Fruit fly (Drosophila melanogaster) whole organism, prepupa: ENCODE data around the gene Syt12.

Experiments
- Blimp-1 ChIP-seq: fragments of 200-800 bp; sonication (Bioruptor generic); optimal IDR thresholded peaks from 3 replicates; lab custom pipeline; 2017; ENCODE audit warnings: missing biosample characterization, missing genetic modification characterization, mild to moderate bottlenecking, moderate library complexity, missing genetic modification reagents
- CG10631 ChIP-seq: fragments of 200-800 bp; sonication (Bioruptor generic); optimal IDR thresholded peaks from 2 replicates; lab custom pipeline; 2016; ENCODE audit warnings: missing biosample characterization, missing genetic modification characterization
- CG10669 ChIP-seq: fragments of 200-800 bp; sonication (Bioruptor generic); optimal IDR thresholded peaks from 3 replicates; lab custom pipeline; 2018; ENCODE audit warnings: missing biosample characterization, mild to moderate bottlenecking, missing genetic modification characterization, moderate library complexity
- CG11294 ChIP-seq: fragments of 200-800 bp; sonication (Bioruptor generic); IDR thresholded peaks from 2 replicates; pipeline ENCODE4 v1.3.6; 2022; ENCODE audit warnings: missing biosample characterization, missing genetic modification characterization
- CG11762 ChIP-seq: fragments of 200-800 bp; sonication (Bioruptor generic); optimal IDR thresholded peaks from 3 replicates; lab custom pipeline; 2016; ENCODE audit warnings: missing biosample characterization, missing genetic modification characterization; ENCODE audit not compliant: insufficient read depth
- CG15336 ChIP-seq: fragments of 200-800 bp; sonication (Bioruptor generic); IDR thresholded peaks from 2 replicates; pipeline ENCODE4 v1.3.6; 2022; ENCODE audit warnings: missing biosample characterization, missing genetic modification characterization
- CG16779 ChIP-seq: fragments of 200-800 bp; sonication (Bioruptor generic); optimal IDR thresholded peaks from 3 replicates; lab custom pipeline; 2017; ENCODE audit warnings: missing biosample characterization, mild to moderate bottlenecking, missing genetic modification characterization
- CG3032 ChIP-seq: fragments of 200-800 bp; optimal IDR thresholded peaks from 2 replicates; lab custom pipeline; 2019; ENCODE audit warnings: missing biosample characterization, mild to moderate bottlenecking, missing genetic modification characterization, moderate library complexity
- CG31627 ChIP-seq: fragments of 200-800 bp; sonication (Bioruptor generic); optimal IDR thresholded peaks from 3 replicates; lab custom pipeline; 2016; ENCODE audit warnings: missing biosample characterization, missing genetic modification characterization
- CG32006 ChIP-seq: fragments of 200-800 bp; sonication (Bioruptor generic); optimal IDR thresholded peaks from 3 replicates; lab custom pipeline; 2017; ENCODE audit warnings: missing biosample characterization, mild to moderate bottlenecking, missing genetic modification characterization
- CG34406 ChIP-seq: fragments of 200-800 bp; sonication (Bioruptor generic); optimal IDR thresholded peaks from 3 replicates; lab custom pipeline; 2016; ENCODE audit warnings: missing biosample characterization, missing genetic modification characterization
- CG3919 ChIP-seq: fragments of 200-800 bp; sonication (Bioruptor generic); optimal IDR thresholded peaks from 3 replicates; lab custom pipeline; 2016; ENCODE audit warnings: missing biosample characterization, missing genetic modification characterization
- CG4318 ChIP-seq: fragments of 200-800 bp; sonication (Bioruptor generic); optimal IDR thresholded peaks from 3 replicates; lab custom pipeline; 2017; ENCODE audit warnings: missing biosample characterization, mild to moderate bottlenecking, missing genetic modification characterization
- CG6276 ChIP-seq: fragments of 200-800 bp; sonication (Bioruptor generic); optimal IDR thresholded peaks from 2 replicates; lab custom pipeline; 2017; ENCODE audit warnings: missing biosample characterization, mild to moderate bottlenecking, missing genetic modification characterization
- CG6792 ChIP-seq: fragments of 200-800 bp; sonication (Bioruptor generic); optimal IDR thresholded peaks from 3 replicates; lab custom pipeline; 2016; ENCODE audit warnings: missing biosample characterization, missing genetic modification characterization
- CG6808 ChIP-seq: fragments of 200-800 bp; sonication (Bioruptor generic); optimal IDR thresholded peaks from 3 replicates; lab custom pipeline; 2017; ENCODE audit warnings: missing biosample characterization, missing genetic modification characterization, mild to moderate bottlenecking, moderate library complexity, missing genetic modification reagents
- CG7368 ChIP-seq: fragments of 200-800 bp; sonication (Bioruptor generic); optimal IDR thresholded peaks from 3 replicates; lab custom pipeline; 2016; ENCODE audit warnings: missing biosample characterization, missing genetic modification characterization
- CG8119 ChIP-seq: fragments of 200-800 bp; sonication (Bioruptor generic); IDR thresholded peaks from 3 replicates; pipeline ENCODE4 v1.3.6; 2022; ENCODE audit warnings: missing biosample characterization, missing genetic modification characterization
- CG8319 ChIP-seq: fragments of 200-800 bp; sonication (Bioruptor generic); optimal IDR thresholded peaks from 3 replicates; lab custom pipeline; 2016; ENCODE audit warnings: missing biosample characterization, missing genetic modification characterization
- CG8632 ChIP-seq: fragments of 200-800 bp; sonication (Bioruptor generic); optimal IDR thresholded peaks from 3 replicates; lab custom pipeline; 2016; ENCODE audit warnings: missing biosample characterization, missing genetic modification characterization
- CG9139 ChIP-seq: fragments of 200-800 bp; sonication (Bioruptor generic); optimal IDR thresholded peaks from 3 replicates; lab custom pipeline; 2017; ENCODE audit warnings: missing biosample characterization, mild to moderate bottlenecking, missing genetic modification characterization
- Eip75B ChIP-seq: fragments of 200-800 bp; sonication (Bioruptor generic); optimal IDR thresholded peaks from 3 replicates; lab custom pipeline; 2016; ENCODE audit warnings: missing biosample characterization, missing genetic modification characterization
- Eip78C ChIP-seq: fragments of 200-800 bp; sonication (Bioruptor generic); peaks from one replicate; lab custom pipeline; 2016; ENCODE audit warnings: missing biosample characterization, missing genetic modification characterization
- Ets21C ChIP-seq: fragments of 200-800 bp; sonication (Bioruptor generic); optimal IDR thresholded peaks from 3 replicates; lab custom pipeline; 2016; ENCODE audit warnings: missing biosample characterization, missing genetic modification characterization
- Ets96B ChIP-seq: fragments of 200-800 bp; optimal IDR thresholded peaks from 2 replicates; lab custom pipeline; 2019; ENCODE audit warnings: missing biosample characterization, mild to moderate bottlenecking, missing genetic modification characterization, moderate library complexity
- Gug ChIP-seq: fragments of 200-800 bp; sonication (Bioruptor generic); IDR thresholded peaks from 2 replicates; pipeline ENCODE4 v1.3.6; 2022; ENCODE audit warnings: missing biosample characterization, missing genetic modification characterization
- Hr38 ChIP-seq: sonication (Bioruptor generic); optimal IDR thresholded peaks from 2 replicates; lab custom pipeline; 2016; ENCODE audit warnings: missing biosample characterization, missing genetic modification characterization
- Hr39 ChIP-seq: fragments of 200-800 bp; sonication (Bioruptor generic); optimal IDR thresholded peaks from 2 replicates; lab custom pipeline; 2016; ENCODE audit warnings: missing biosample characterization, missing genetic modification characterization
- Hr4 ChIP-seq: fragments of 200-800 bp; sonication (Bioruptor generic); optimal IDR thresholded peaks from 3 replicates; lab custom pipeline; 2016; ENCODE audit warnings: missing biosample characterization, missing genetic modification characterization
- Lpt ChIP-seq: fragments of 200-800 bp; sonication (Bioruptor generic); optimal IDR thresholded peaks from 3 replicates; lab custom pipeline; 2016; ENCODE audit warnings: missing biosample characterization, missing genetic modification characterization
- Sox102F ChIP-seq: fragments of 200-800 bp; sonication (Bioruptor generic); optimal IDR thresholded peaks from 2 replicates; lab custom pipeline; 2016; ENCODE audit warnings: missing biosample characterization, mild to moderate bottlenecking, missing genetic modification characterization
- Sox14 ChIP-seq: fragments of 200-800 bp; sonication (Bioruptor generic); optimal IDR thresholded peaks from 3 replicates; lab custom pipeline; 2016; ENCODE audit warnings: missing biosample characterization, missing genetic modification characterization
- Sox15 ChIP-seq: fragments of 200-800 bp; sonication (Bioruptor generic); optimal IDR thresholded peaks from 3 replicates; lab custom pipeline; 2016; ENCODE audit warnings: missing biosample characterization, missing genetic modification characterization
- achi ChIP-seq: fragments of 200-800 bp; sonication (Bioruptor generic); optimal IDR thresholded peaks from 3 replicates; lab custom pipeline; 2016; ENCODE audit warnings: missing biosample characterization, missing genetic modification characterization
- acj6 ChIP-seq: fragments of 200-800 bp; sonication (Bioruptor generic); optimal IDR thresholded peaks from 3 replicates; lab custom pipeline; 2016; ENCODE audit warnings: missing biosample characterization, missing genetic modification characterization
- cyc ChIP-seq: fragments of 200-800 bp; sonication (Bioruptor generic); optimal IDR thresholded peaks from 3 replicates; lab custom pipeline; 2016; ENCODE audit warnings: missing biosample characterization, missing genetic modification characterization
- eg ChIP-seq: fragments of 200-800 bp; sonication (Bioruptor generic); IDR thresholded peaks from 3 replicates; pipeline ENCODE4 v1.3.6; 2022; ENCODE audit warnings: missing biosample characterization, missing genetic modification characterization
- esn ChIP-seq: fragments of 200-800 bp; sonication (Bioruptor generic); optimal IDR thresholded peaks from 2 replicates; lab custom pipeline; 2016; ENCODE audit warnings: missing biosample characterization, mild to moderate bottlenecking, missing genetic modification characterization, moderate library complexity
- fd85E ChIP-seq: fragments of 200-800 bp; sonication (Bioruptor generic); optimal IDR thresholded peaks from 3 replicates; lab custom pipeline; 2016; ENCODE audit warnings: missing biosample characterization, missing genetic modification characterization
- fkh ChIP-seq: fragments of 200-800 bp; sonication (Bioruptor generic); optimal IDR thresholded peaks from 3 replicates; lab custom pipeline; 2017; ENCODE audit warnings: missing biosample characterization, mild to moderate bottlenecking, missing genetic modification characterization, moderate library complexity
- lz ChIP-seq: fragments of 200-800 bp; sonication (Bioruptor generic); optimal IDR thresholded peaks from 3 replicates; lab custom pipeline; 2016; ENCODE audit warnings: missing biosample characterization, missing genetic modification characterization
- net ChIP-seq: fragments of 200-800 bp; sonication (Bioruptor generic); optimal IDR thresholded peaks from 3 replicates; lab custom pipeline; 2016; ENCODE audit warnings: missing biosample characterization, missing genetic modification characterization
- pdm3 ChIP-seq: fragments of 200-800 bp; sonication (Bioruptor generic); optimal IDR thresholded peaks from 3 replicates; lab custom pipeline; 2016; ENCODE audit warnings: missing biosample characterization, missing genetic modification characterization
- svp ChIP-seq: fragments of 200-800 bp; sonication (Bioruptor generic); peaks from one replicate; lab custom pipeline; 2016; ENCODE audit warnings: missing biosample characterization, missing genetic modification characterization
- topi ChIP-seq: fragments of 200-800 bp; sonication (Bioruptor generic); optimal IDR thresholded peaks from 3 replicates; lab custom pipeline; 2016; ENCODE audit warnings: missing biosample characterization, missing genetic modification characterization
- vri ChIP-seq: fragments of 200-800 bp; sonication (Bioruptor generic); optimal IDR thresholded peaks from 3 replicates; lab custom pipeline; 2016; ENCODE audit warnings: missing biosample characterization, mild to moderate bottlenecking, missing genetic modification characterization

Syt12 gene

dm6 chrX:13374979-13375378, 15.9 kb downstream of the Syt12 start:
- TF ChIP-seq CG3919 (GFP tag; lab: Kevin White, UChicago) (no peak), CG6276 (GFP tag; lab: Kevin White, UChicago) (no peak), Hr4 (GFP tag; lab: Kevin White, UChicago) (no peak), Lpt (no peak), pdm3 (GFP tag; lab: Kevin White, UChicago) (no peak)

dm6 chrX:13375489-13375997, 16.5 kb downstream of the Syt12 start:
- TF ChIP-seq CG6276 (GFP tag; lab: Kevin White, UChicago) (no peak), vri (GFP tag; lab: Kevin White, UChicago) (peak; percentile 15), Eip78C (GFP tag; lab: Kevin White, UChicago) (peak; percentile 4), topi (no peak), esn (GFP tag; lab: Kevin White, UChicago) (no peak), CG16779 (tag; lab: Kevin White, UChicago) (no peak), Lpt (no peak), Sox102F (no peak), CG10631 (GFP tag; lab: Kevin White, UChicago) (no peak), svp (peak; percentile 66), Blimp-1 (GFP tag; lab: Kevin White, UChicago) (no peak), fkh (GFP tag; lab: Kevin White, UChicago) (no peak), eg (GFP tag; lab: Robert Waterston, UW) (no peak), CG8632 (GFP tag; lab: Kevin White, UChicago) (no peak), CG31627 (GFP tag; lab: Kevin White, UChicago) (no peak), CG9139 (GFP tag; lab: Kevin White, UChicago) (no peak)
- TF ChIP-seq, all 60 proteins: peak for 3

dm6 chrX:13376520-13376919, 17.5 kb downstream of the Syt12 start:
- TF ChIP-seq Ets21C (GFP tag; lab: Kevin White, UChicago) = no peak
- peak; percentile 44 for TF ChIP-seq Sox14 (GFP tag; lab: Kevin White, UChicago)
- peak; percentile 31 for TF ChIP-seq topi
- TF ChIP-seq Sox15 (GFP tag; lab: Kevin White, UChicago) = peak; percentile 16
- peak; percentile 47 for TF ChIP-seq Ets96B (tag; lab: Kevin White, UChicago)
- TF ChIP-seq Hr38 (GFP tag; lab: Kevin White, UChicago) = no peak
- TF ChIP-seq fkh (GFP tag; lab: Kevin White, UChicago) = no peak
- TF ChIP-seq Lpt = peak; percentile 51
- TF ChIP-seq Gug (GFP tag; lab: Robert Waterston, UW) = peak; percentile 48; the same call in 1 of the 2 replicates
- peak; percentile 12 for TF ChIP-seq cyc
- peak; percentile 61 for TF ChIP-seq CG10669 (GFP tag; lab: Kevin White, UChicago)
- peak; percentile 22 for TF ChIP-seq svp
- peak; percentile 46 for TF ChIP-seq CG3032
- peak; percentile 37 for TF ChIP-seq CG7368 (GFP tag; lab: Kevin White, UChicago)
- peak; percentile 5 for TF ChIP-seq CG6808 (GFP tag; lab: Kevin White, UChicago)
- no peak for TF ChIP-seq fd85E
- TF ChIP-seq Hr39 (GFP tag; lab: Kevin White, UChicago) = peak; percentile 39
- peak; percentile 44; the same call in 1 of the 3 replicates for TF ChIP-seq CG8119 (GFP tag; lab: Robert Waterston, UW)
- no peak for TF ChIP-seq Sox102F
- TF ChIP-seq lz (GFP tag; lab: Kevin White, UChicago) = peak; percentile 13
- peak; percentile 36 for TF ChIP-seq CG6792 (GFP tag; lab: Kevin White, UChicago)
- peak; percentile 52 for TF ChIP-seq CG15336 (GFP tag; lab: Robert Waterston, UW)
- TF ChIP-seq CG32006 (GFP tag; lab: Kevin White, UChicago) = peak; percentile 61
- peak; percentile 35 for TF ChIP-seq CG31627 (GFP tag; lab: Kevin White, UChicago)
- TF ChIP-seq Blimp-1 (GFP tag; lab: Kevin White, UChicago) = no peak
- peak; percentile 88 for TF ChIP-seq Eip78C (GFP tag; lab: Kevin White, UChicago)
- TF ChIP-seq CG3919 (GFP tag; lab: Kevin White, UChicago) = peak; percentile 53
- TF ChIP-seq CG8319 (GFP tag; lab: Kevin White, UChicago) = peak; percentile 14
- TF ChIP-seq net (GFP tag; lab: Kevin White, UChicago) = peak; percentile 57
- TF ChIP-seq CG4318 = peak; percentile 28
- TF ChIP-seq acj6 (GFP tag; lab: Kevin White, UChicago) = peak; percentile 67
- TF ChIP-seq Eip75B (GFP tag; lab: Kevin White, UChicago) = peak; percentile 51
- TF ChIP-seq CG11762 = peak; percentile 15
- peak; percentile 52 for TF ChIP-seq CG8632 (GFP tag; lab: Kevin White, UChicago)
- peak; percentile 55 for TF ChIP-seq Hr4 (GFP tag; lab: Kevin White, UChicago)
- peak; percentile 22 for TF ChIP-seq CG34406 (GFP tag; lab: Kevin White, UChicago)
- TF ChIP-seq esn (GFP tag; lab: Kevin White, UChicago) = peak; percentile 39
- TF ChIP-seq achi = peak; percentile 58
- TF ChIP-seq CG11294 (GFP tag; lab: Robert Waterston, UW) = no peak
